Fruit fly (Drosophila melanogaster): Measurements from ENCODE around the gene by.

The by gene

dm6 chr3R:9555334-9555974 lies 22.6 kb upstream of the by start, which contains the start of the genes CG9386 and BckdhA (continued):
- TF ChIP-seq Oaz (GFP tag; IDR thresholded peaks at IDR 0.05) (no peak), B-H2 (GFP tag; optimal IDR thresholded peaks at IDR 0.05) (peak; percentile 45), CG12942 (GFP tag; optimal IDR thresholded peaks at IDR 0.05) (peak; percentile 65), Hmr (GFP tag; optimal IDR thresholded peaks at IDR 0.05) (peak; percentile 42), HHEX (GFP tag; optimal IDR thresholded peaks at IDR 0.05) (peak; percentile 32), CG5245 (GFP tag; optimal IDR thresholded peaks at IDR 0.05) (peak; percentile 0), Rfx (GFP tag; IDR thresholded peaks at IDR 0.05) (peak; percentile 72), scrt (GFP tag; optimal IDR thresholded peaks at IDR 0.05) (peak; percentile 49), CG18764 (GFP tag; optimal IDR thresholded peaks at IDR 0.05) (peak; percentile 16), pfk (GFP tag; optimal IDR thresholded peaks at IDR 0.05) (no peak), cato (GFP tag; optimal IDR thresholded peaks at IDR 0.05; ENCODE audit: borderline replicate concordance) (peak; percentile 17), Dip3 (GFP tag; optimal IDR thresholded peaks at IDR 0.05) (peak; percentile 63), oc (tag; optimal IDR thresholded peaks at IDR 0.05) (no peak), sens (GFP tag) (peak; percentile 71), D19B (GFP tag; optimal IDR thresholded peaks at IDR 0.05) (peak; percentile 35), CoRest (tag; optimal IDR thresholded peaks at IDR 0.05) (peak; percentile 73), Hr3 (GFP tag; optimal IDR thresholded peaks at IDR 0.05) (peak; percentile 52), CG8290 (GFP tag; optimal IDR thresholded peaks at IDR 0.05) (peak; percentile 61), CG8290 (tag; optimal IDR thresholded peaks at IDR 0.05) (peak; percentile 53 to 82), ato (GFP tag; IDR thresholded peaks at IDR 0.05; ENCODE audit: partially characterized antibody) (peak; percentile 56; the same call in 1 of the 2 replicates), fd3F (GFP tag; optimal IDR thresholded peaks at IDR 0.05) (peak; percentile 7), C15 (GFP tag; IDR thresholded peaks at IDR 0.05) (no peak), CG14441 (GFP tag; IDR thresholded peaks at IDR 0.05) (peak; percentile 55), sna (GFP tag; IDR thresholded peaks at IDR 0.05; ENCODE audit: partially characterized antibody) (no peak; the same call in none of the 2 replicates), CG18619 (GFP tag; optimal IDR thresholded peaks at IDR 0.05) (peak; percentile 32), phol (tag; optimal IDR thresholded peaks at IDR 0.05) (peak; percentile 60), chif (GFP tag; optimal IDR thresholded peaks at IDR 0.05) (peak in 1 of 2 experiments; percentile 40), CG13296 (GFP tag; optimal IDR thresholded peaks at IDR 0.05) (peak; percentile 59), mam (GFP tag; optimal IDR thresholded peaks at IDR 0.05) (peak; percentile 75), rib (GFP tag; IDR thresholded peaks at IDR 0.05) (no peak), hb (GFP tag; IDR thresholded peaks at IDR 0.05; ENCODE audit: partially characterized antibody) (peak; percentile 67; the same call in 2 of the 3 replicates), Nf-YB (GFP tag; optimal IDR thresholded peaks at IDR 0.05) (peak; percentile 0), corto (GFP tag; optimal IDR thresholded peaks at IDR 0.05) (no peak), bowl (GFP tag; IDR thresholded peaks at IDR 0.05) (no peak), Opbp (GFP tag; IDR thresholded peaks at IDR 0.05; ENCODE audit: partially characterized antibody) (0 out of 3 replicates have a peak, but pooled peaks have one; percentile 5), prd (optimal IDR thresholded peaks at IDR 0.05) (no peak), prd (GFP tag; IDR thresholded peaks at IDR 0.05) (peak; percentile 59; the same call in 2 of the 3 replicates), CG3407 (GFP tag; optimal IDR thresholded peaks at IDR 0.05) (peak; percentile 13), CG12391 (tag; optimal IDR thresholded peaks at IDR 0.05) (peak; percentile 73), amos (GFP tag; IDR thresholded peaks at IDR 0.05; ENCODE audit: partially characterized antibody) (peak; percentile 67; the same call in 1 of the 2 replicates), ci (GFP tag; IDR thresholded peaks at IDR 0.05) (peak; percentile 53; the same call in 1 of the 3 replicates), CG8089 (GFP tag; optimal IDR thresholded peaks at IDR 0.05) (peak; percentile 28), Gsc (GFP tag; IDR thresholded peaks at IDR 0.05) (no peak), sob (GFP tag; IDR thresholded peaks at IDR 0.05) (peak; percentile 59; the same call in 1 of the 2 replicates), tin (GFP tag; optimal IDR thresholded peaks at IDR 0.05) (peak; percentile 57), maf-S (GFP tag; optimal IDR thresholded peaks at IDR 0.05) (peak; percentile 46), CG4282 (GFP tag; optimal IDR thresholded peaks at IDR 0.05) (no peak), CG8944 (GFP tag; optimal IDR thresholded peaks at IDR 0.05) (peak; percentile 55), inv (GFP tag; IDR thresholded peaks at IDR 0.05; ENCODE audit: partially characterized antibody) (peak; percentile 54)
